Worm (Caenorhabditis elegans) whole organism, L3 larva: ENCODE data around the gene ZK867.2.
A peak's percentile ranks its signal among the peaks of the same experiment; 100 is the strongest.

Experiments used
- R02D3.7 ChIP-seq: fragments of 150-350 bp; optimal IDR thresholded peaks from 2 replicates; lab custom pipeline; 2014; ENCODE audit warnings: missing biosample characterization, missing genetic modification characterization
- ZK546.5 ChIP-seq: sonication (generic microtip); optimal IDR thresholded peaks from 2 replicates; lab custom pipeline; 2017; ENCODE audit warnings: missing biosample characterization, missing genetic modification characterization
- aly-2 ChIP-seq: fragments of 150-350 bp; optimal IDR thresholded peaks from 2 replicates; lab custom pipeline; 2014; ENCODE audit warnings: missing biosample characterization, missing genetic modification characterization
- ama-1 ChIP-seq: fragments of 150-350 bp; optimal IDR thresholded peaks from 2 replicates; lab custom pipeline; 2018
- ceh-16 ChIP-seq: sonication (generic microtip); optimal IDR thresholded peaks from 2 replicates; lab custom pipeline; 2017; ENCODE audit warnings: missing biosample characterization, missing genetic modification characterization
- ceh-28 ChIP-seq: fragments of 150-350 bp; optimal IDR thresholded peaks from 2 replicates; lab custom pipeline; 2014; ENCODE audit warnings: missing biosample characterization, missing genetic modification reagents, missing genetic modification characterization
- ceh-82 ChIP-seq: fragments of 150-350 bp; optimal IDR thresholded peaks from 2 replicates; lab custom pipeline; 2014; ENCODE audit warnings: missing biosample characterization, missing genetic modification characterization
- ceh-9 ChIP-seq: sonication (generic microtip); optimal IDR thresholded peaks from 2 replicates; lab custom pipeline; 2018; ENCODE audit warnings: missing biosample characterization, missing genetic modification characterization
- egl-27 ChIP-seq: sonication (generic microtip); optimal IDR thresholded peaks from 4 replicates; lab custom pipeline; 2017; ENCODE audit warnings: missing biosample characterization, missing genetic modification reagents, missing genetic modification characterization
- egl-5 ChIP-seq: fragments of 150-350 bp; optimal IDR thresholded peaks from 2 replicates; lab custom pipeline; 2017; ENCODE audit warnings: missing biosample characterization, missing genetic modification reagents, missing genetic modification characterization, inconsistent platforms
- elt-1 ChIP-seq: fragments of 150-350 bp; optimal IDR thresholded peaks from 2 replicates; lab custom pipeline; 2014; ENCODE audit warnings: missing biosample characterization, missing genetic modification characterization
- elt-2 ChIP-seq: sonication (generic microtip); optimal IDR thresholded peaks from 2 replicates; lab custom pipeline; 2016; ENCODE audit warnings: missing genetic modification reagents, mild to moderate bottlenecking, missing genetic modification characterization, missing compliant biosample characterization
- elt-3 ChIP-seq, 3 experiments: fragments of 150-350 bp in 1 of 3; sonication (generic microtip) in 2 of 3; optimal IDR thresholded peaks; 2 replicates in 2 of 3; 4 replicates in 1 of 3; lab custom pipeline; 2014 to 2017; ENCODE audit warnings: missing biosample characterization in 3 of 3, missing genetic modification characterization in 3 of 3
- eor-1 ChIP-seq, 2 experiments: fragments of 150-350 bp; optimal IDR thresholded peaks; 2 replicates each; lab custom pipeline; 2014 to 2018; ENCODE audit warnings: missing biosample characterization in 2 of 2, missing genetic modification characterization in 2 of 2
- fkh-2 ChIP-seq: fragments of 150-350 bp; optimal IDR thresholded peaks from 2 replicates; lab custom pipeline; 2014; ENCODE audit warnings: missing biosample characterization, missing genetic modification reagents, missing genetic modification characterization
- hmg-11 ChIP-seq: sonication (generic microtip); optimal IDR thresholded peaks from 2 replicates; lab custom pipeline; 2016; ENCODE audit warnings: missing genetic modification characterization, missing compliant biosample characterization
- jun-1 ChIP-seq: fragments of 150-350 bp; optimal IDR thresholded peaks from 2 replicates; lab custom pipeline; 2014; ENCODE audit warnings: missing biosample characterization, missing genetic modification reagents, missing genetic modification characterization
- lin-15B ChIP-seq: fragments of 150-350 bp; optimal IDR thresholded peaks from 2 replicates; lab custom pipeline; 2014; ENCODE audit warnings: missing biosample characterization, missing genetic modification characterization
- lin-39 ChIP-seq: fragments of 150-350 bp; optimal IDR thresholded peaks from 2 replicates; lab custom pipeline; 2018; ENCODE audit warnings: missing biosample characterization, missing genetic modification reagents, missing genetic modification characterization
- lsy-12 ChIP-seq: sonication (generic microtip); optimal IDR thresholded peaks from 2 replicates; lab custom pipeline; 2016; ENCODE audit warnings: mild to moderate bottlenecking, missing genetic modification characterization, missing compliant biosample characterization
- mdl-1 ChIP-seq: fragments of 150-350 bp; optimal IDR thresholded peaks from 2 replicates; lab custom pipeline; 2014; ENCODE audit warnings: missing biosample characterization, missing genetic modification characterization
- mml-1 ChIP-seq: fragments of 150-350 bp; sonication (generic microtip); optimal IDR thresholded peaks from 3 replicates; lab custom pipeline; 2014; ENCODE audit warnings: missing biosample characterization, missing genetic modification characterization
- nfya-1 ChIP-seq: sonication (generic microtip); optimal IDR thresholded peaks from 2 replicates; lab custom pipeline; 2017; ENCODE audit warnings: missing genetic modification characterization, mild to moderate bottlenecking, missing compliant biosample characterization, antibody characterized with exemption, moderate library complexity; ENCODE audit not compliant: insufficient read depth
- nhr-11 ChIP-seq: fragments of 150-350 bp; optimal IDR thresholded peaks from 2 replicates; lab custom pipeline; 2014; ENCODE audit warnings: missing biosample characterization, missing genetic modification characterization
- nhr-23 ChIP-seq: fragments of 150-350 bp; optimal IDR thresholded peaks from 2 replicates; lab custom pipeline; 2014; ENCODE audit warnings: missing biosample characterization, missing genetic modification reagents, missing genetic modification characterization
- nhr-237 ChIP-seq: fragments of 150-350 bp; optimal IDR thresholded peaks from 2 replicates; lab custom pipeline; 2014; ENCODE audit warnings: missing biosample characterization, missing genetic modification characterization
- nhr-25 ChIP-seq: sonication (generic microtip); optimal IDR thresholded peaks from 2 replicates; lab custom pipeline; 2017; ENCODE audit warnings: missing biosample characterization, missing genetic modification characterization
- nhr-28 ChIP-seq: fragments of 150-350 bp; optimal IDR thresholded peaks from 2 replicates; lab custom pipeline; 2014; ENCODE audit warnings: missing biosample characterization, missing genetic modification characterization
- nhr-43 ChIP-seq: sonication (generic microtip); optimal IDR thresholded peaks from 2 replicates; lab custom pipeline; 2016; ENCODE audit warnings: mild to moderate bottlenecking, missing genetic modification characterization, missing compliant biosample characterization; ENCODE audit not compliant: poor library complexity, severe bottlenecking
- nhr-67 ChIP-seq: fragments of 150-350 bp; optimal IDR thresholded peaks from 2 replicates; lab custom pipeline; 2014; ENCODE audit warnings: missing biosample characterization, missing genetic modification characterization
- nhr-76 ChIP-seq: fragments of 150-350 bp; sonication (generic microtip); optimal IDR thresholded peaks from 5 replicates; lab custom pipeline; 2014; ENCODE audit warnings: missing biosample characterization, missing genetic modification characterization
- nhr-77 ChIP-seq: fragments of 150-350 bp; optimal IDR thresholded peaks from 2 replicates; lab custom pipeline; 2014; ENCODE audit warnings: missing biosample characterization, missing genetic modification characterization
- pha-4 ChIP-seq: fragments of 150-350 bp; optimal IDR thresholded peaks from 2 replicates; lab custom pipeline; 2014; ENCODE audit warnings: missing biosample characterization, missing genetic modification reagents, missing genetic modification characterization
- pqm-1 ChIP-seq: fragments of 150-350 bp; optimal IDR thresholded peaks from 2 replicates; lab custom pipeline; 2017; ENCODE audit warnings: missing biosample characterization, missing genetic modification characterization, inconsistent platforms
- sea-2 ChIP-seq: fragments of 150-350 bp; sonication (generic microtip); optimal IDR thresholded peaks from 4 replicates; lab custom pipeline; 2014; ENCODE audit warnings: missing biosample characterization, missing genetic modification reagents, missing genetic modification characterization
- skn-1 ChIP-seq: fragments of 150-350 bp; optimal IDR thresholded peaks from 2 replicates; lab custom pipeline; 2014; ENCODE audit warnings: missing biosample characterization, missing genetic modification characterization
- snpc-4 ChIP-seq: fragments of 150-350 bp; optimal IDR thresholded peaks from 2 replicates; lab custom pipeline; 2014; ENCODE audit warnings: missing biosample characterization, missing genetic modification characterization
- tbx-2 ChIP-seq: sonication (generic microtip); optimal IDR thresholded peaks from 2 replicates; lab custom pipeline; 2016; ENCODE audit warnings: mild to moderate bottlenecking, missing genetic modification characterization, missing compliant biosample characterization
- unc-39 ChIP-seq: sonication (generic microtip); optimal IDR thresholded peaks from 4 replicates; lab custom pipeline; 2017; ENCODE audit warnings: missing biosample characterization, missing genetic modification characterization
- unc-62 ChIP-seq: fragments of 150-350 bp; sonication (generic microtip); optimal IDR thresholded peaks from 4 replicates; lab custom pipeline; 2014; ENCODE audit warnings: missing biosample characterization, missing genetic modification reagents, missing genetic modification characterization
- zag-1 ChIP-seq: fragments of 150-350 bp; optimal IDR thresholded peaks from 2 replicates; lab custom pipeline; 2014; ENCODE audit warnings: missing biosample characterization, missing genetic modification characterization
- ztf-4 ChIP-seq: fragments of 150-350 bp; optimal IDR thresholded peaks from 2 replicates; lab custom pipeline; 2014; ENCODE audit warnings: missing biosample characterization, missing genetic modification characterization

Gene ZK867.2

DNA sequence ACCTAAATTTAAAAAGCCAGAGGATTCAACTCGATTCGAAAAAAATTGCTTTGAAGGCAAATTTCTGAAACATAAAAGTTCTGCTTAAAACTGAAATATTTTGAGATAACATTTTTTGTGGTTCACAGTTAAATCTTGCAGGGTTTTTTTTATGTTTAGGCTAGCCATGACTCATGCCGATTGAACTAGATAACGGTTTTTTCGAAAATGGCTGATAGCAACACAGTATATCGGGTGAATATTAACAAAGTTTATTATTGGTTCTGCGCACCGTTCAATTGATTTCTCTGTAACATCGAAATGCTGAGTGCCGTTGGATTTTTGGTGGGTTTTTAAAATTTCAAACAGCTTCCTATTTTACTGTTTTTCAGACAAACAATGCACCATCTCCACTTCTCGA lies 29.2 kb upstream of the ZK867.2 start, which contains the start of gene F43E12.1:
Gene F43E12.1, plus strand, starts transcription at position 301 of the 400 bp plus-strand sequence.
- TF ChIP-seq eor-1 (tag; optimal IDR thresholded peaks at IDR 0.05; lab: Kevin White, UChicago) (no peak), nhr-11 (tag; lab: Kevin White, UChicago) (no peak), ZK546.5 (no peak), zag-1 (tag; lab: Kevin White, UChicago) (no peak), nfya-1 (no peak), ceh-28 (tag; lab: Kevin White, UChicago) (no peak), mml-1 (tag; lab: Kevin White, UChicago) (no peak), fkh-2 (tag; lab: Kevin White, UChicago) (no peak), lin-39 (tag; lab: Kevin White, UChicago) (no peak), unc-62 (GFP tag; lab: Kevin White, UChicago) (no peak), elt-1 (tag; lab: Kevin White, UChicago) (no peak)

DNA sequence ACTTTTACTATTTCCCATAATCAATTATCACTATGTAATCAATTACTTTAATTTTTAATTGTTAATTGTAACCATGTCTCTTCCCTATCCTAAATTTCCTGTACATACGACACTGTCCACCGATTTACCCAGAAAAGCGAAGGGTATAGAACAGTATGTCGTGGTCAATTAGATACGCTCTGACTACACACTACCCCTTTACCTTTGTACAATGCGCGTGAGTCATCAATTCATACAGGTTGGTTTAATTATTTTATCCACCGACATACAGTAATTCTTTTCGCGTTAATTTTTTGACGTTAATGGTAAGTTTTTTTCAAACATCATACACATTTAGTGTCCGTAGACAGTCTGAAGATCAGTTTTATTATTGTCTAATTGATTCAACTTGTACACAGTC lies 24.9 kb upstream of the ZK867.2 start:
- TF ChIP-seq lin-15B (tag; lab: Kevin White, UChicago) (peak; percentile 13), pha-4 (tag; lab: Kevin White, UChicago) (peak; percentile 88), ceh-16 (no peak), jun-1 (tag; lab: Kevin White, UChicago) (peak; percentile 99), unc-62 (GFP tag; lab: Kevin White, UChicago) (no peak), pqm-1 (tag; lab: Kevin White, UChicago) (peak; percentile 81), ceh-9 (tag; lab: Kevin White, UChicago) (no peak), ceh-28 (tag; lab: Kevin White, UChicago) (peak; percentile 93), lin-39 (tag; lab: Kevin White, UChicago) (peak; percentile 69), nhr-76 (tag; lab: Kevin White, UChicago) (peak; percentile 73), egl-5 (peak; percentile 63), elt-3 (tag; optimal IDR thresholded peaks at IDR 0.05; lab: Kevin White, UChicago) (peak; percentile 22 to 80 (median 40)), snpc-4 (tag; lab: Kevin White, UChicago) (peak; percentile 76), R02D3.7 (tag; lab: Kevin White, UChicago) (peak; percentile 65), nhr-77 (tag; lab: Kevin White, UChicago) (peak; percentile 95), nhr-67 (tag; lab: Kevin White, UChicago) (no peak), nhr-28 (tag; lab: Kevin White, UChicago) (peak; percentile 79), egl-27 (peak; percentile 74), skn-1 (tag; lab: Kevin White, UChicago) (peak; percentile 77), zag-1 (tag; lab: Kevin White, UChicago) (no peak), mml-1 (tag; lab: Kevin White, UChicago) (no peak), fkh-2 (tag; lab: Kevin White, UChicago) (no peak), ama-1 (lab: Kevin White, UChicago) (no peak), elt-1 (tag; lab: Kevin White, UChicago) (no peak), unc-39 (tag; lab: Kevin White, UChicago) (no peak), tbx-2 (tag; lab: Kevin White, UChicago) (peak; percentile 94), elt-2 (tag; lab: Kevin White, UChicago) (peak; percentile 75), aly-2 (tag; lab: Kevin White, UChicago) (peak; percentile 67), hmg-11 (no peak), sea-2 (GFP tag; lab: Kevin White, UChicago) (no peak), lsy-12 (tag; lab: Kevin White, UChicago) (peak; percentile 93), nhr-237 (peak; percentile 13), nhr-43 (tag; lab: Kevin White, UChicago) (peak; percentile 98), nfya-1 (peak; percentile 66), mdl-1 (peak; percentile 12), nhr-23 (tag; lab: Kevin White, UChicago) (peak; percentile 98), nhr-25 (tag; lab: Kevin White, UChicago) (peak; percentile 96), ztf-4 (peak; percentile 33), ceh-82 (tag; lab: Kevin White, UChicago) (peak; percentile 61)
